Worm (Caenorhabditis elegans) whole organism, L4 larva: ENCODE data around the gene cyk-3.

Experiments used
- T20F7.1 ChIP-seq: fragments of 200-800 bp; sonication (Bioruptor generic); optimal IDR thresholded peaks from 2 replicates; lab custom pipeline; 2018; ENCODE audit warnings: mild to moderate bottlenecking, missing genetic modification characterization, missing compliant biosample characterization
- T26A8.4 ChIP-seq: fragments of 200-800 bp; sonication (Bioruptor generic); IDR thresholded peaks from 2 replicates; pipeline ENCODE4 v1.3.6; 2022; ENCODE audit warnings: missing genetic modification characterization, missing compliant biosample characterization
- ZK546.5 ChIP-seq, 2 experiments: sonication (generic microtip); optimal IDR thresholded peaks; 2 replicates each; lab custom pipeline; 2017; ENCODE audit warnings: missing biosample characterization in 2 of 2, missing genetic modification characterization in 2 of 2
- ceh-44 ChIP-seq: fragments of 200-800 bp; sonication (Bioruptor generic); IDR thresholded peaks from 2 replicates; pipeline ENCODE4 v1.3.6; 2022; ENCODE audit warnings: missing genetic modification reagents, missing genetic modification characterization, missing compliant biosample characterization
- nhr-25 ChIP-seq: sonication (generic microtip); optimal IDR thresholded peaks from 2 replicates; lab custom pipeline; 2017; ENCODE audit warnings: missing genetic modification characterization, mild to moderate bottlenecking, missing compliant biosample characterization, antibody characterized with exemption, moderate library complexity, borderline replicate concordance; ENCODE audit not compliant: insufficient read depth
- nhr-41 ChIP-seq: fragments of 200-800 bp; sonication (Bioruptor generic); IDR thresholded peaks from 2 replicates; pipeline ENCODE4 v1.3.6; 2022; ENCODE audit warnings: missing genetic modification reagents, missing genetic modification characterization, missing compliant biosample characterization
- unc-39 ChIP-seq: sonication (generic microtip); optimal IDR thresholded peaks from 2 replicates; lab custom pipeline; 2017; ENCODE audit warnings: missing biosample characterization, missing genetic modification characterization
- zfp-2 ChIP-seq: sonication (generic microtip); optimal IDR thresholded peaks from 2 replicates; lab custom pipeline; 2016; ENCODE audit warnings: mild to moderate bottlenecking, missing genetic modification characterization, missing compliant biosample characterization

DNA sequence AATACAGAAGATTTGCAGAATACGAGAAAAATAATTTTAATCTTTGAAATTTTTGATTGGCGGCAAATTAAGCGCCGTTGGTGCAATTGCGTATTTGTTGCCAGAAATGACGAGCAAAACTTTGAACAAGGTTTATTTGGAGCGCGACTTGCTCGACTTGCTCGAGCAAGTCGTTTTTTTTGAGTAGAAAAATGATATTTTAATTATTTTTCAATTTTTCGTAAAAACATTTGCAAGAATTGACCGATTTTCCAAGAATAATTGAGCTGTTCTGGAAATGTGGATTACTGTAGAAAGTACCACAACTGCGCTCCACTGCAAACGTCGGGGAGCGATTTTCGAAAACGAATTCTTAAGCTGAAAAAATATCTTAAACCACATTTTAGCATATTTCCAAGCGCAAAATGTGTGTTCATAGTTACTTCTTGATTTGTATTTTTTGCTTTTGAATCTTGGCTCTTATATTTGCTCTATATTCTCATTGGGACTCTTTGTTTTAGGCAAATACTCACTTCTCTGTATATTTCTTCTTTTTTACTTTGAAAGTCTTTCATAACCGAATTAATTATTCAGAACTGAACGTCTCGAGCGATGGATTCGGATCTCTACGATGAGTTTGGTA is 10.9 kb upstream of the cyk-3 start, which contains the start of the genes gcna-1 and eftu-2:
- TF ChIP-seq ceh-44 (no peak), nhr-25 (tag; lab: Kevin White, UChicago) (no peak), T26A8.4 (GFP tag; lab: Robert Waterston, UW) (no peak), T20F7.1 (GFP tag; lab: Kevin White, UChicago) (no peak), unc-39 (tag; lab: Kevin White, UChicago) (no peak), ZK546.5 (tag; optimal IDR thresholded peaks at IDR 0.05; lab: Kevin White, UChicago) (no peak), zfp-2 (tag; lab: Kevin White, UChicago) (no peak), nhr-41 (GFP tag; lab: Robert Waterston, UW) (no peak)
